Fruit fly (Drosophila melanogaster) Kc167 (cell line): Measurements from ENCODE around the gene dpr3.

Experiments used
- Myc ChIP-seq: fragments of >200 bp; optimal IDR thresholded peaks from 2 replicates; lab custom pipeline; 2017; ENCODE audit warnings: missing external identifiers
- ttk ChIP-seq: sonication (Bioruptor generic); optimal IDR thresholded peaks from 2 replicates; lab custom pipeline; 2017; ENCODE audit warnings: missing external identifiers

- TF ChIP-seq ttk (no peak), Myc (lab: Kevin White, UChicago) (no peak)
These were observed 72.5 kb downstream of the dpr3 start, which contains the start of gene lectin-22C for dm6 chr2L:2037165-2037550.
